Fruit fly (Drosophila melanogaster): ENCODE results near the gene CG33710.

Gene CG33710

dm6 chr3L:19932917-19933316 is 19.7 kb downstream of the CG33710 start (continued):
- TF ChIP-seq CG12942 (GFP tag; optimal IDR thresholded peaks at IDR 0.05) (peak; percentile 4), CG2129 (GFP tag; IDR thresholded peaks at IDR 0.05; ENCODE audit: partially characterized antibody) (no peak), CG12659 (GFP tag; optimal IDR thresholded peaks at IDR 0.05) (peak; percentile 21), abd-A (tag; optimal IDR thresholded peaks at IDR 0.05) (no peak), wek (GFP tag; optimal IDR thresholded peaks at IDR 0.05) (peak; percentile 78), CG11696 (GFP tag; IDR thresholded peaks at IDR 0.05) (no peak), B-H1 (GFP tag; IDR thresholded peaks at IDR 0.05) (no peak; the same call in 2 of the 3 replicates), Hr39 (optimal IDR thresholded peaks at IDR 0.05) (no peak), ssp (GFP tag; IDR thresholded peaks at IDR 0.05) (no peak), CG10431 (GFP tag; optimal IDR thresholded peaks at IDR 0.05) (peak; percentile 24), CG10274 (GFP tag; optimal IDR thresholded peaks at IDR 0.05) (no peak), CG8944 (GFP tag; optimal IDR thresholded peaks at IDR 0.05) (no peak), CG12071 (GFP tag; optimal IDR thresholded peaks at IDR 0.05) (peak; percentile 85), CG3065 (GFP tag; optimal IDR thresholded peaks at IDR 0.05) (no peak), MTF-1 (GFP tag; optimal IDR thresholded peaks at IDR 0.05; ENCODE audit: borderline replicate concordance) (peak; percentile 27), maf-S (GFP tag; optimal IDR thresholded peaks at IDR 0.05) (no peak), B-H2 (GFP tag; optimal IDR thresholded peaks at IDR 0.05) (peak; percentile 36), peb (GFP tag; IDR thresholded peaks at IDR 0.05) (no peak), tap (tag; optimal IDR thresholded peaks at IDR 0.05) (no peak), cas (GFP tag; IDR thresholded peaks at IDR 0.05) (no peak), Med (GFP tag) (peak; percentile 89), chm (GFP tag; IDR thresholded peaks at IDR 0.05) (peak; percentile 61; the same call in 1 of the 2 replicates), CG13624 (GFP tag; optimal IDR thresholded peaks at IDR 0.05) (no peak), Hr78 (GFP tag; optimal IDR thresholded peaks at IDR 0.05) (peak in 1 of 2 experiments; percentile 28), CG8089 (GFP tag; optimal IDR thresholded peaks at IDR 0.05) (no peak), croc (GFP tag; conservative IDR thresholded peaks at IDR 0.05) (no peak), Fer2 (tag; optimal IDR thresholded peaks at IDR 0.05) (no peak), btn (GFP tag; optimal IDR thresholded peaks at IDR 0.05) (no peak), CG10321 (GFP tag; IDR thresholded peaks at IDR 0.05) (no peak), CG18476 (GFP tag; optimal IDR thresholded peaks at IDR 0.05) (no peak), Lpt (GFP tag; optimal IDR thresholded peaks at IDR 0.05) (no peak), BtbVII (GFP tag; optimal IDR thresholded peaks at IDR 0.05) (peak; percentile 77), sim (GFP tag; IDR thresholded peaks at IDR 0.05) (no peak), CG7987 (GFP tag; optimal IDR thresholded peaks at IDR 0.05) (peak; percentile 39), pros (GFP tag; optimal IDR thresholded peaks at IDR 0.05) (no peak), bbx (GFP tag; IDR thresholded peaks at IDR 0.05; ENCODE audit: partially characterized antibody) (no peak), CG8924 (tag; optimal IDR thresholded peaks at IDR 0.05) (no peak), C15 (GFP tag; IDR thresholded peaks at IDR 0.05) (no peak), CG11247 (GFP tag; IDR thresholded peaks at IDR 0.05) (no peak), CG2120 (GFP tag; optimal IDR thresholded peaks at IDR 0.05) (peak; percentile 64), wdn (GFP tag; IDR thresholded peaks at IDR 0.05) (no peak), CG9215 (GFP tag; IDR thresholded peaks at IDR 0.05) (no peak), Pdp1 (GFP tag; optimal IDR thresholded peaks at IDR 0.05) (peak in 1 of 2 experiments; percentile 26), Blimp-1 (GFP tag; optimal IDR thresholded peaks at IDR 0.05) (no peak), Bgb (GFP tag; IDR thresholded peaks at IDR 0.05; ENCODE audit: partially characterized antibody) (no peak), exex (tag; optimal IDR thresholded peaks at IDR 0.05) (peak; percentile 49), ap (GFP tag; IDR thresholded peaks at IDR 0.05) (no peak), CG6272 (GFP tag; IDR thresholded peaks at IDR 0.05) (no peak), CG4730 (GFP tag; IDR thresholded peaks at IDR 0.05) (no peak), z (GFP tag; IDR thresholded peaks at IDR 0.05) (no peak), schlank (tag; optimal IDR thresholded peaks at IDR 0.05) (peak; percentile 45), zfh1 (GFP tag; IDR thresholded peaks at IDR 0.05) (no peak)

Data from whole organism, embryonic.